Fruit fly (Drosophila melanogaster): Measurements from ENCODE around the gene SmydA-8.

Gene SmydA-8

DNA sequence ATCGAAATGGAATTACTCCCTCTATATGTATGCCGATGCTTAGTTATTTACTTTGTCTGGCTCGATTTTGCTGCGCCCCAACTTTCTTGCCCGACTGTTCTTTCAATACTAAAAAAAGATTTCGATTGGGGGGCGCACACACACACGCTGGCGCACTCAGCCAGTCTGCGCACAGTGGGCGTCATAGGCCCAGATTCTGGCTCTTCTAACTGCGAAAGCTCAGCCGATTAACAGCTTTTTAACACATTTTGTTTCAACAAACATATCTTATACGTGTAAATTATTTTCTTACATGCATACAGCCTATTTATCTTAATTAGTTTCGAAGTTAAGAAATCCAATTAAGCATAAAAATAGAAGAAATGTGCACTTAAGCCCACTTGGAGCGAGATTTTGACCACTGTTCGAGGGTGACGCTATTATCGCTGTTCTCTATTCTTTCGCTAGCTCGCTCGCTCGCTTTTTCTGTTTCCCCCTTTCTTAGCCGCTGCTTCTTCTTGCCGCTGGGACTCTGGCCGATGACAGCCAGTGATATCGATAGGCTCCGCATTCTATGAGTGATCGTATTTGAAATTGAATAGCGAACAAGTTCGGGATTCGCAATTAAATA, 8.7 kb upstream of the SmydA-8 start, which contains the start of gene Vinc (continued):
- TF ChIP-seq croc (GFP tag; conservative IDR thresholded peaks at IDR 0.05) (peak; percentile 75), kah (GFP tag; optimal IDR thresholded peaks at IDR 0.05) (peak; percentile 79), CG12391 (tag; optimal IDR thresholded peaks at IDR 0.05) (peak; percentile 76), CG11085 (GFP tag; IDR thresholded peaks at IDR 0.05) (peak; percentile 60; the same call in 1 of the 2 replicates), sob (GFP tag; IDR thresholded peaks at IDR 0.05) (peak; percentile 82), CG12659 (GFP tag; optimal IDR thresholded peaks at IDR 0.05) (peak; percentile 82), wor (GFP tag; IDR thresholded peaks at IDR 0.05) (peak; percentile 44; the same call in 1 of the 2 replicates), dimm (GFP tag; IDR thresholded peaks at IDR 0.05) (no peak), esg (GFP tag; conservative IDR thresholded peaks at IDR 0.05) (peak; percentile 83), Meics (GFP tag; optimal IDR thresholded peaks at IDR 0.05) (peak; percentile 95), CG7786 (GFP tag; optimal IDR thresholded peaks at IDR 0.05) (peak; percentile 80), sisA (GFP tag; IDR thresholded peaks at IDR 0.05) (peak; percentile 82), CG15011 (GFP tag; optimal IDR thresholded peaks at IDR 0.05) (no peak), Usf (GFP tag; optimal IDR thresholded peaks at IDR 0.05) (peak; percentile 36), CG11398 (GFP tag; optimal IDR thresholded peaks at IDR 0.05) (peak; percentile 64), kay (GFP tag; optimal IDR thresholded peaks at IDR 0.05) (peak; percentile 83), wdn (GFP tag; IDR thresholded peaks at IDR 0.05) (peak; percentile 69; the same call in 1 of the 2 replicates), CG32767 (GFP tag; IDR thresholded peaks at IDR 0.05) (peak; percentile 59; the same call in 1 of the 2 replicates), CG4360 (GFP tag; IDR thresholded peaks at IDR 0.05) (no peak), Fer1 (GFP tag; optimal IDR thresholded peaks at IDR 0.05) (peak; percentile 97), CG8944 (GFP tag; optimal IDR thresholded peaks at IDR 0.05) (peak; percentile 57), vvl (GFP tag; IDR thresholded peaks at IDR 0.05) (peak; percentile 80), Sry-δ (GFP tag; optimal IDR thresholded peaks at IDR 0.05) (peak; percentile 55), schlank (tag; optimal IDR thresholded peaks at IDR 0.05) (peak; percentile 45), br (optimal IDR thresholded peaks at IDR 0.05) (no peak), Bteb2 (GFP tag; optimal IDR thresholded peaks at IDR 0.05) (peak; percentile 66), CG16815 (GFP tag; optimal IDR thresholded peaks at IDR 0.05) (peak; percentile 65), CG18764 (GFP tag; optimal IDR thresholded peaks at IDR 0.05) (peak; percentile 78), CG4617 (GFP tag; optimal IDR thresholded peaks at IDR 0.05; ENCODE audit: borderline replicate concordance) (peak; percentile 14), CG18262 (tag; optimal IDR thresholded peaks at IDR 0.05) (peak; percentile 85), trem (tag; optimal IDR thresholded peaks at IDR 0.05) (peak; percentile 81), Ets65A (GFP tag) (peak; percentile 97), Sox100B (GFP tag; optimal IDR thresholded peaks at IDR 0.05) (no peak), bigmax (GFP tag; optimal IDR thresholded peaks at IDR 0.05) (no peak), gfzf (GFP tag; optimal IDR thresholded peaks at IDR 0.05) (no peak), jing (GFP tag; optimal IDR thresholded peaks at IDR 0.05) (no peak), CG34376 (GFP tag; optimal IDR thresholded peaks at IDR 0.05) (peak; percentile 96), CG15073 (GFP tag; optimal IDR thresholded peaks at IDR 0.05) (no peak), tx (GFP tag; optimal IDR thresholded peaks at IDR 0.05) (peak; percentile 73), CG12104 (GFP tag; optimal IDR thresholded peaks at IDR 0.05) (peak; percentile 74), crol (GFP tag; IDR thresholded peaks at IDR 0.05) (peak; percentile 12; the same call in 1 of the 2 replicates), Atf-2 (GFP tag; optimal IDR thresholded peaks at IDR 0.05) (peak; percentile 67), CG13894 (tag; optimal IDR thresholded peaks at IDR 0.05) (peak; percentile 93), CG18619 (GFP tag; optimal IDR thresholded peaks at IDR 0.05) (peak; percentile 83), luna (GFP tag; optimal IDR thresholded peaks at IDR 0.05) (peak; percentile 64), crc (GFP tag; optimal IDR thresholded peaks at IDR 0.05) (peak; percentile 79), CG12155 (GFP tag; optimal IDR thresholded peaks at IDR 0.05) (peak; percentile 96), CG8765 (GFP tag; IDR thresholded peaks at IDR 0.05) (peak; percentile 50; the same call in 1 of the 2 replicates), bab2 (GFP tag; optimal IDR thresholded peaks at IDR 0.05) (peak; percentile 47), dmrt11E (tag; optimal IDR thresholded peaks at IDR 0.05) (peak; percentile 51), ewg (GFP tag; optimal IDR thresholded peaks at IDR 0.05) (peak; percentile 63)
